Fruit fly (Drosophila melanogaster) whole organism, embryonic: ENCODE measurements around the gene CG32192.
A peak's percentile ranks its signal among the peaks of the same experiment; 100 is the strongest.

Experiments
- Ada2b ChIP-seq: fragments of 200-800 bp; sonication (Bioruptor generic); IDR thresholded peaks from 2 replicates; pipeline ENCODE4 v1.3.6; 2022; ENCODE audit warnings: missing biosample characterization, missing genetic modification characterization
- Aef1 ChIP-seq: fragments of 200-800 bp; sonication (Bioruptor generic); IDR thresholded peaks from 3 replicates; pipeline ENCODE4 v1.3.6; 2022; ENCODE audit warnings: missing biosample characterization, missing genetic modification characterization
- CG10267 ChIP-seq: fragments of 200-800 bp; sonication (Bioruptor generic); optimal IDR thresholded peaks from 2 replicates; lab custom pipeline; 2018; ENCODE audit warnings: missing biosample characterization, mild to moderate bottlenecking, missing genetic modification characterization, moderate library complexity
- CG11456 ChIP-seq: fragments of 200-800 bp; sonication (Bioruptor generic); IDR thresholded peaks from 3 replicates; pipeline ENCODE4 v1.3.6; 2022; ENCODE audit warnings: missing biosample characterization, missing genetic modification characterization
- CG12104 ChIP-seq: fragments of 200-800 bp; sonication (Bioruptor generic); optimal IDR thresholded peaks from 3 replicates; lab custom pipeline; 2016; ENCODE audit warnings: missing biosample characterization, missing genetic modification characterization
- CG12769 ChIP-seq: fragments of 200-800 bp; sonication (Bioruptor generic); optimal IDR thresholded peaks from 2 replicates; lab custom pipeline; 2019; ENCODE audit warnings: missing biosample characterization, mild to moderate bottlenecking, missing genetic modification characterization, moderate library complexity
- CG15073 ChIP-seq: fragments of 200-800 bp; sonication (Bioruptor generic); optimal IDR thresholded peaks from 2 replicates; lab custom pipeline; 2016; ENCODE audit warnings: missing biosample characterization, missing genetic modification characterization
- CG17385 ChIP-seq: fragments of 200-800 bp; sonication (Bioruptor generic); optimal IDR thresholded peaks from 3 replicates; lab custom pipeline; 2018; ENCODE audit warnings: missing biosample characterization, mild to moderate bottlenecking, missing genetic modification characterization
- CG17912 ChIP-seq: fragments of 200-800 bp; sonication (Bioruptor generic); optimal IDR thresholded peaks from 2 replicates; lab custom pipeline; 2018; ENCODE audit warnings: missing biosample characterization, mild to moderate bottlenecking, missing genetic modification characterization
- CG2712 ChIP-seq: fragments of 200-800 bp; optimal IDR thresholded peaks from 3 replicates; lab custom pipeline; 2019; ENCODE audit warnings: missing biosample characterization, mild to moderate bottlenecking, missing genetic modification characterization, moderate library complexity
- CG34376 ChIP-seq: fragments of 200-800 bp; sonication (Bioruptor generic); optimal IDR thresholded peaks from 2 replicates; lab custom pipeline; 2018; ENCODE audit warnings: missing biosample characterization, mild to moderate bottlenecking, missing genetic modification characterization
- CG4707 ChIP-seq: fragments of 200-800 bp; sonication (Bioruptor generic); optimal IDR thresholded peaks from 2 replicates; lab custom pipeline; 2018; ENCODE audit warnings: missing biosample characterization, mild to moderate bottlenecking, missing genetic modification characterization, moderate library complexity
- CG4854 ChIP-seq: fragments of 200-800 bp; sonication (Bioruptor generic); optimal IDR thresholded peaks from 2 replicates; lab custom pipeline; 2016; ENCODE audit warnings: missing biosample characterization, missing genetic modification characterization, inconsistent platforms
- CG7745 ChIP-seq: fragments of 200-800 bp; sonication (Bioruptor generic); optimal IDR thresholded peaks from 2 replicates; lab custom pipeline; 2018; ENCODE audit warnings: missing biosample characterization, mild to moderate bottlenecking, missing genetic modification characterization, moderate library complexity
- CG7786 ChIP-seq: fragments of 200-800 bp; sonication (Bioruptor generic); optimal IDR thresholded peaks from 2 replicates; lab custom pipeline; 2016; ENCODE audit warnings: missing biosample characterization, missing genetic modification characterization
- CG9876 ChIP-seq: fragments of 200-800 bp; sonication (Bioruptor generic); optimal IDR thresholded peaks from 2 replicates; lab custom pipeline; 2016; ENCODE audit warnings: missing biosample characterization, missing genetic modification characterization
- Dbx ChIP-seq: fragments of 200-800 bp; sonication (Bioruptor generic); IDR thresholded peaks from 3 replicates; pipeline ENCODE4 v1.3.6; 2022; ENCODE audit warnings: missing biosample characterization, missing genetic modification characterization
- Dek ChIP-seq: fragments of 200-800 bp; sonication (Bioruptor generic); optimal IDR thresholded peaks from 3 replicates; lab custom pipeline; 2019; ENCODE audit warnings: missing biosample characterization, mild to moderate bottlenecking, missing genetic modification characterization, moderate library complexity
- ERR ChIP-seq: fragments of 200-800 bp; sonication (Bioruptor generic); optimal IDR thresholded peaks from 2 replicates; lab custom pipeline; 2016; ENCODE audit warnings: missing biosample characterization, missing genetic modification characterization
- Med ChIP-seq: fragments of 200-800 bp; sonication (Bioruptor generic); peaks from one replicate; lab custom pipeline; 2016; ENCODE audit warnings: missing biosample characterization, missing genetic modification characterization, mild to moderate bottlenecking, inconsistent platforms, moderate library complexity
- Optix ChIP-seq: fragments of 200-800 bp; sonication (Bioruptor generic); IDR thresholded peaks from 3 replicates; pipeline ENCODE4 v1.3.6; 2022; ENCODE audit warnings: missing biosample characterization, missing genetic modification characterization
- PHDP ChIP-seq: fragments of 200-800 bp; sonication (Bioruptor generic); optimal IDR thresholded peaks from 3 replicates; lab custom pipeline; 2018; ENCODE audit warnings: missing biosample characterization, mild to moderate bottlenecking, missing genetic modification characterization, moderate library complexity
- Rfx ChIP-seq: fragments of 200-800 bp; sonication (Bioruptor generic); IDR thresholded peaks from 2 replicates; pipeline ENCODE4 v1.3.6; 2022; ENCODE audit warnings: missing biosample characterization, missing genetic modification characterization
- cg ChIP-seq: fragments of 200-800 bp; sonication (Bioruptor generic); optimal IDR thresholded peaks from 3 replicates; lab custom pipeline; 2019; ENCODE audit warnings: missing biosample characterization, mild to moderate bottlenecking, missing genetic modification characterization, moderate library complexity
- chinmo ChIP-seq: fragments of 200-800 bp; sonication (Bioruptor generic); IDR thresholded peaks from 4 replicates; pipeline ENCODE4 v1.3.6; 2022; ENCODE audit warnings: missing biosample characterization, missing genetic modification characterization; ENCODE audit not compliant: partially characterized antibody
- crp ChIP-seq, 2 experiments: fragments of 200-800 bp; sonication (Bioruptor generic); optimal IDR thresholded peaks; 2 replicates in 1 of 2; 3 replicates in 1 of 2; lab custom pipeline; 2017; ENCODE audit warnings: missing biosample characterization in 2 of 2, missing genetic modification characterization in 2 of 2, mild to moderate bottlenecking in 1 of 2, moderate library complexity in 1 of 2
- cwo ChIP-seq: fragments of 200-800 bp; sonication (Bioruptor generic); optimal IDR thresholded peaks from 3 replicates; lab custom pipeline; 2017; ENCODE audit warnings: missing biosample characterization, missing genetic modification characterization, mild to moderate bottlenecking, moderate library complexity, missing genetic modification reagents
- dmrt99B ChIP-seq: fragments of 200-800 bp; sonication (Bioruptor generic); optimal IDR thresholded peaks from 2 replicates; lab custom pipeline; 2018; ENCODE audit warnings: missing biosample characterization, mild to moderate bottlenecking, missing genetic modification characterization, moderate library complexity
- emc ChIP-seq: fragments of 200-800 bp; sonication (Bioruptor generic); optimal IDR thresholded peaks from 2 replicates; lab custom pipeline; 2016; ENCODE audit warnings: missing biosample characterization, missing genetic modification characterization
- exex ChIP-seq: fragments of 200-800 bp; sonication (Bioruptor generic); optimal IDR thresholded peaks from 4 replicates; lab custom pipeline; 2018; ENCODE audit warnings: missing biosample characterization, mild to moderate bottlenecking, missing genetic modification characterization, moderate library complexity
- ftz-f1 ChIP-seq: fragments of 200-800 bp; sonication (Bioruptor generic); optimal IDR thresholded peaks from 2 replicates; lab custom pipeline; 2016; ENCODE audit warnings: missing biosample characterization, missing genetic modification characterization
- gem ChIP-seq: fragments of 200-800 bp; sonication (Bioruptor generic); optimal IDR thresholded peaks from 2 replicates; lab custom pipeline; 2019; ENCODE audit warnings: missing biosample characterization, mild to moderate bottlenecking, missing genetic modification characterization, moderate library complexity
- gro ChIP-seq: fragments of 200-800 bp; sonication (Bioruptor generic); optimal IDR thresholded peaks from 2 replicates; lab custom pipeline; 2016; ENCODE audit warnings: missing biosample characterization, missing genetic modification characterization
- insv ChIP-seq, 2 experiments: fragments of 200-800 bp; sonication (Bioruptor generic); optimal IDR thresholded peaks; 3 replicates each; lab custom pipeline; 2016 to 2018; ENCODE audit warnings: missing biosample characterization in 2 of 2, missing genetic modification characterization in 2 of 2
- kay ChIP-seq: fragments of 200-800 bp; sonication (Bioruptor generic); optimal IDR thresholded peaks from 2 replicates; lab custom pipeline; 2016; ENCODE audit warnings: missing biosample characterization, missing genetic modification characterization
- kni ChIP-seq: fragments of 200-800 bp; sonication (Bioruptor generic); optimal IDR thresholded peaks from 3 replicates; lab custom pipeline; 2017; ENCODE audit warnings: mild to moderate bottlenecking, missing biosample characterization, missing genetic modification reagents, missing genetic modification characterization
- mirr ChIP-seq: fragments of 200-800 bp; sonication (Bioruptor generic); optimal IDR thresholded peaks from 3 replicates; lab custom pipeline; 2018; ENCODE audit warnings: missing biosample characterization, mild to moderate bottlenecking, missing genetic modification characterization
- prd ChIP-seq, 3 experiments: fragments of >200 bp in 2 of 3; fragments of 200-800 bp in 1 of 3; sonication (Bioruptor generic) in 1 of 3; optimal IDR thresholded peaks in 2 of 3; IDR thresholded peaks in 1 of 3; 2 replicates in 2 of 3; 3 replicates in 1 of 3; pipeline versions ENCODE4 v1.3.6 to Lab custom; 2017 to 2022; ENCODE audit warnings: missing biosample characterization in 1 of 3, missing genetic modification characterization in 1 of 3
- rib ChIP-seq: fragments of 200-800 bp; sonication (Bioruptor generic); IDR thresholded peaks from 2 replicates; pipeline ENCODE4 v1.3.6; 2022; ENCODE audit warnings: missing biosample characterization, missing genetic modification characterization
- sc ChIP-seq, 3 experiments: fragments of >200 bp in 2 of 3; fragments of 200-800 bp in 1 of 3; sonication (Bioruptor generic) in 1 of 3; optimal IDR thresholded peaks; 2 replicates in 2 of 3; 3 replicates in 1 of 3; lab custom pipeline; 2017; ENCODE audit warnings: mild to moderate bottlenecking in 1 of 3, missing biosample characterization in 1 of 3, missing genetic modification characterization in 1 of 3, missing genetic modification reagents in 1 of 3
- sqz ChIP-seq: fragments of 200-800 bp; sonication (Bioruptor generic); optimal IDR thresholded peaks from 3 replicates; lab custom pipeline; 2018; ENCODE audit warnings: missing biosample characterization, mild to moderate bottlenecking, missing genetic modification characterization
- sug ChIP-seq: fragments of 200-800 bp; optimal IDR thresholded peaks from 2 replicates; lab custom pipeline; 2019; ENCODE audit warnings: missing biosample characterization, mild to moderate bottlenecking, missing genetic modification characterization, moderate library complexity

The CG32192 gene

DNA sequence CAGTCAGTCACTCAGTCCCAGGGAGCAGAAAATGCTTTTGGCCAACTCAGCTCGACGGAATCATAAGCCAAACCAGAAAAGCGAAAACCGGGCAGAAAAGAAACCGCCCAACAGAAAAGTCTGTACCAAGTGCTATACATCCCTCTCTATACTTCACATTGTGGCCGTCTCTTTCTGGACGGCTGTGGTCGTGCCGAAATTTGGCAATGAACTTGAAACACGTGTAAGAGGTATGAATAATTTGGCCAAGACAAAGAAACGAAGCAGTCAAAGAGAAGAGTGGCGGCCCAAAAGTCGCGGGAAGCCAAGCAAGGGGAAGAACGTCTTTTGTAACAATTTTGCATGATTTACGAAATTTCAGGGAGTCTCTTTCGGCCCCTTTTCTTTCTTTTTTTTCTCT lies 25.8 kb upstream of the CG32192 start (continued):
- TF ChIP-seq CG17912 (GFP tag; lab: Kevin White, UChicago) (no peak), CG11456 (GFP tag; lab: Robert Waterston, UW) (0 out of 3 replicates have a peak, but pooled peaks have one; percentile 27), gem (tag; lab: Kevin White, UChicago) (no peak), cwo (GFP tag; lab: Kevin White, UChicago) (peak; percentile 82), CG2712 (tag; lab: Kevin White, UChicago) (no peak), CG7786 (GFP tag; lab: Kevin White, UChicago) (no peak)

DNA sequence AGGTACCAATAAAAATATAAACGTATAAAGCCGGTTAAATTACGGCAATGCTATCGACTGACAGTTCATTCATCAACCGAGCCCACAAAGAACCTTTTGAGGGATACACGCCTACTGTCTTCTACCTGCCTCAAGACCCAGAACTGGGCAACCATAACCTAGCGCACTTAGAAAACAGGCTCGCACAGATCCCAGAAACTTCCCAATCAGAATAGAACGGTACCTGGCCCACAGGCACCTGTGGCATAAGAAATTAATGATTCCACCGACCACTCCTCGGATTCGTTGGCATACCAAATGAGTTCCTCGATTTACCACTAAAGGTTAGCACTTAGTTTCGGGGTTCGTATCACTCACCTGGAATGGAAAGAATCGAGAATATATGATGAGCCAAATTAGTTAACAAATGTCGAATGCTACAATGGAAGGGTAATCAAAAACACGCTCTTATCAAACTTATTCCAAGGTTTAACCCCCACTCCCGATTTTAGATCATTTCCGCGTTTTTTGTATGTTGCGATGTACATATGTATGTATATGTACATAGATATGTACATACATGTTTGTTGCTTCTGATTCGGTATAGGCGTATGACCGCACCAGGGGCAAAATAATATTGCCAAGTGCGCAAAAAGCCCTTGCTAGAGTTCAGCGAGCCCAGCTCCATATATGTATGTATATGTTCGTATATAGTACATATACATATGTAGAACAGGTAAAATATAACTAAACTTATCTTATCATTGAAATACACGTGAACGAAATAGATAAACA lies 24.8 kb upstream of the CG32192 start:
- TF ChIP-seq rib (0 out of 2 replicates have a peak, but pooled peaks have one; percentile 9), insv (GFP tag; optimal IDR thresholded peaks at IDR 0.05; lab: Kevin White, UChicago) (peak in 1 of 2 experiments; percentile 88), kni (peak; percentile 55), Med (GFP tag; lab: Kevin White, UChicago) (peak; percentile 54), cwo (GFP tag; lab: Kevin White, UChicago) (peak; percentile 50), ftz-f1 (GFP tag; lab: Kevin White, UChicago) (peak; percentile 53), Dbx (GFP tag; lab: Robert Waterston, UW) (0 out of 3 replicates have a peak, but pooled peaks have one; percentile 33), dmrt99B (tag; lab: Kevin White, UChicago) (no peak), exex (tag; lab: Kevin White, UChicago) (peak; percentile 53), sug (tag; lab: Kevin White, UChicago) (peak; percentile 43), CG10267 (tag; lab: Kevin White, UChicago) (no peak), prd (optimal IDR thresholded peaks at IDR 0.05; lab: Kevin White, UChicago) (no peak), prd (GFP tag; IDR thresholded peaks at IDR 0.05; lab: Robert Waterston, UW) (0 out of 3 replicates have a peak, but pooled peaks have one; percentile 8), mirr (peak; percentile 79), Rfx (peak; percentile 21; the same call in 1 of the 2 replicates), CG12769 (tag; lab: Kevin White, UChicago) (peak; percentile 27), Ada2b (GFP tag; lab: Robert Waterston, UW) (no peak)

DNA sequence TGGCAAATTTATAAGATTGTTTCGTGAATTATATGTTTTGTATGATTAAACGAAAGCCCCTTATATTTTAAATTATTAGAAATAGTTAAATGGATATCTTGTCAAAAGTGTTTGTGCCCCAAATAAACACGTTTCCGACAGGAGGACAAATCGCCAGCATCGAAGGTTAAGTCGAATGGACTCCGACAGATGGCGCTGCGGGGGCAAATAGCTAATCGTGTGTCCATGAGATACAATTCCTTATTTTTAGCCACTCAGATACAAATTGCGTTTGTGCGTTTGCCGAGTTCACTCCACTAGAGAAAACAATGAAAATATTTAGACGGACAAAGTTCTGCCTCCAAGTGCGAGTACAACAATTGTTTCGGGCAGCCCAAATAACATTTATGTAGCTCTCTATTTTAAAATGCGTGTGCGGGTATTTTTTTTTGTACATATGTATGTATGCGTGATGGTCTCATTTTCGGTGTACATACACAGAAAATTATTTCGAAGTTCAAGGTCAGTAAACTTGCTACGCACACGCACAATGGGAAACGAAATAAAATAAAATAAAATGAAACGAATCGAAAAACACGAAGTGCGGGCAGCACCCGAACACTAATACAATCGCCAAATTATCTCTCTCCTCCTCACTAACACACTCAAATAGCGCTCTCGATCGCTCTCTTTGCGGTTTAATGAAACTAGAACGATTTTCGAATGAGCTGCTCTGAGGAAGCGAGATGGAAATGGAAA lies 23.8 kb upstream of the CG32192 start:
- TF ChIP-seq emc (no peak), CG4854 (GFP tag; lab: Kevin White, UChicago) (no peak), sc (optimal IDR thresholded peaks at IDR 0.05; lab: Kevin White, UChicago) (no peak), sc (GFP tag; optimal IDR thresholded peaks at IDR 0.05; lab: Kevin White, UChicago) (no peak), crp (GFP tag; optimal IDR thresholded peaks at IDR 0.05; lab: Kevin White, UChicago) (no peak), Dek (tag; lab: Kevin White, UChicago) (peak; percentile 3), CG12104 (GFP tag; lab: Kevin White, UChicago) (no peak), CG17385 (GFP tag; lab: Kevin White, UChicago) (no peak), CG9876 (no peak), chinmo (GFP tag; lab: Robert Waterston, UW) (peak; percentile 81; the same call in 2 of the 4 replicates), CG34376 (GFP tag; lab: Kevin White, UChicago) (peak; percentile 66), CG7745 (peak; percentile 23), cg (GFP tag; lab: Kevin White, UChicago) (peak; percentile 94), ERR (no peak), kay (GFP tag; lab: Kevin White, UChicago) (no peak), PHDP (tag; lab: Kevin White, UChicago) (peak; percentile 8), CG4707 (GFP tag; lab: Kevin White, UChicago) (peak; percentile 38), Rfx (0 out of 2 replicates have a peak, but pooled peaks have one; percentile 32), gro (GFP tag; lab: Kevin White, UChicago) (peak; percentile 30), sqz (peak; percentile 78), sug (tag; lab: Kevin White, UChicago) (peak; percentile 59), Optix (GFP tag; lab: Robert Waterston, UW) (no peak), Dbx (GFP tag; lab: Robert Waterston, UW) (peak; percentile 9; the same call in 1 of the 3 replicates), Aef1 (GFP tag; lab: Robert Waterston, UW) (no peak), CG15073 (GFP tag; lab: Kevin White, UChicago) (no peak)
